Worm (Caenorhabditis elegans): Measurements from ENCODE around the gene srh-131.

DNA sequence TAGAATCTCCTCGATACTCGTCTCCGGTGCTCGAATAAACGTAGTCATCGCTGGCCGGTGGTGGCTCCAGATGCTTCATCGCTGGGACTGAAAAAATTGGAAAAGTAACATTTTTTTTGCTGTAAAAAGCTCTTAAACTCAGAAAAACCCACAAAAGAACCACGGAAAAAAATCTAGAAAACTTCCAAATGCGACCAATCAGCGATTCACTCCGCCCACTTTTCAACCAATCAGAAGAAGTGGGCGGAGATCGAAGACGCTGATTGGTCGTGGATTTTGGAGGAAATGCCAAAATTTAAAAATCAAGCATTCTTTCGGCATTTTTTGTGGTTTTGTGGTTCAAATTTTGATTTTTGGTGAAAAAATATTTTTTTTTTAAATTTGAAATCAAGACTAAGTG lies 46.3 kb upstream of the srh-131 start:
- no peak for TF ChIP-seq ceh-16 (tag; optimal IDR thresholded peaks at IDR 0.05)
- TF ChIP-seq ztf-11 (tag; optimal IDR thresholded peaks at IDR 0.05) = no peak
- no peak for TF ChIP-seq nhr-10 (tag; optimal IDR thresholded peaks at IDR 0.05)
- TF ChIP-seq zag-1 (tag; optimal IDR thresholded peaks at IDR 0.05) = no peak
- TF ChIP-seq lsy-2 (tag; optimal IDR thresholded peaks at IDR 0.05) = no peak
- no peak for TF ChIP-seq nhr-6 (tag; optimal IDR thresholded peaks at IDR 0.05)
- no peak for TF ChIP-seq unc-39 (tag; optimal IDR thresholded peaks at IDR 0.05)
- TF ChIP-seq lin-39 (tag; optimal IDR thresholded peaks at IDR 0.05) = no peak
- no peak for TF ChIP-seq elt-3 (tag; optimal IDR thresholded peaks at IDR 0.05)
- TF ChIP-seq sem-4 (tag; optimal IDR thresholded peaks at IDR 0.05) = no peak
